Worm (Caenorhabditis elegans) whole organism, L2 larva: Measurements from ENCODE around the gene snfc-5.

ENCODE experiments used
- R02D3.7 ChIP-seq: fragments of 150-350 bp; optimal IDR thresholded peaks from 2 replicates; lab custom pipeline; 2014; ENCODE audit warnings: missing biosample characterization, missing genetic modification characterization
- Y55F3AM.14 ChIP-seq: fragments of 200-800 bp; sonication (Bioruptor generic); optimal IDR thresholded peaks from 2 replicates; lab custom pipeline; 2018; ENCODE audit warnings: mild to moderate bottlenecking, missing genetic modification characterization, missing compliant biosample characterization
- ZK546.5 ChIP-seq: sonication (generic microtip); optimal IDR thresholded peaks from 2 replicates; lab custom pipeline; 2017; ENCODE audit warnings: missing biosample characterization, missing genetic modification characterization
- alr-1 ChIP-seq: fragments of 150-350 bp; optimal IDR thresholded peaks from 2 replicates; lab custom pipeline; 2014; ENCODE audit warnings: missing biosample characterization, missing genetic modification characterization
- aly-2 ChIP-seq: fragments of 150-350 bp; optimal IDR thresholded peaks from 2 replicates; lab custom pipeline; 2014; ENCODE audit warnings: missing biosample characterization, missing genetic modification characterization
- blmp-1 ChIP-seq: sonication (generic microtip); optimal IDR thresholded peaks from 2 replicates; lab custom pipeline; 2017; ENCODE audit warnings: missing genetic modification characterization, mild to moderate bottlenecking, missing compliant biosample characterization, antibody characterized with exemption, moderate library complexity; ENCODE audit not compliant: insufficient read depth
- ceh-16 ChIP-seq: fragments of 150-350 bp; optimal IDR thresholded peaks from 2 replicates; lab custom pipeline; 2014; ENCODE audit warnings: missing biosample characterization, missing genetic modification characterization
- ceh-82 ChIP-seq: fragments of 150-350 bp; optimal IDR thresholded peaks from 2 replicates; lab custom pipeline; 2014; ENCODE audit warnings: missing biosample characterization, missing genetic modification characterization
- crh-2 ChIP-seq: sonication (generic microtip); optimal IDR thresholded peaks from 2 replicates; lab custom pipeline; 2017; ENCODE audit warnings: missing biosample characterization, missing genetic modification characterization
- dmd-4 ChIP-seq: sonication (generic microtip); optimal IDR thresholded peaks from 2 replicates; lab custom pipeline; 2017; ENCODE audit warnings: missing biosample characterization, missing genetic modification characterization
- elt-1 ChIP-seq: fragments of 150-350 bp; optimal IDR thresholded peaks from 2 replicates; lab custom pipeline; 2014; ENCODE audit warnings: missing biosample characterization, missing genetic modification characterization
- elt-3 ChIP-seq: sonication (generic microtip); optimal IDR thresholded peaks from 2 replicates; lab custom pipeline; 2017; ENCODE audit warnings: missing biosample characterization, missing genetic modification characterization
- gmeb-1 ChIP-seq: fragments of 150-350 bp; optimal IDR thresholded peaks from 2 replicates; lab custom pipeline; 2014; ENCODE audit warnings: missing biosample characterization, missing genetic modification characterization
- lin-11 ChIP-seq: fragments of 150-350 bp; sonication (generic microtip); optimal IDR thresholded peaks from 2 replicates; lab custom pipeline; 2014; ENCODE audit warnings: missing biosample characterization, missing genetic modification characterization, inconsistent platforms, mixed read lengths
- lin-13 ChIP-seq: fragments of 150-350 bp; optimal IDR thresholded peaks from 2 replicates; lab custom pipeline; 2014; ENCODE audit warnings: missing biosample characterization, missing genetic modification reagents, missing genetic modification characterization
- lin-39 ChIP-seq: fragments of 150-350 bp; optimal IDR thresholded peaks from 2 replicates; lab custom pipeline; 2014; ENCODE audit warnings: missing biosample characterization, missing genetic modification reagents, missing genetic modification characterization
- lsy-2 ChIP-seq, 2 experiments: fragments of 150-350 bp in 1 of 2; sonication (generic microtip) in 1 of 2; optimal IDR thresholded peaks; 2 replicates each; lab custom pipeline; 2014 to 2017; ENCODE audit warnings: missing biosample characterization in 2 of 2, missing genetic modification characterization in 2 of 2
- mbf-1 ChIP-seq: sonication (generic microtip); optimal IDR thresholded peaks from 2 replicates; lab custom pipeline; 2017; ENCODE audit warnings: missing biosample characterization, missing genetic modification characterization
- mdl-1 ChIP-seq, 2 experiments: fragments of 150-350 bp in 1 of 2; sonication (generic microtip) in 1 of 2; optimal IDR thresholded peaks; 2 replicates each; lab custom pipeline; 2017; ENCODE audit warnings: missing biosample characterization in 2 of 2, missing genetic modification characterization in 2 of 2
- nhr-10 ChIP-seq: sonication (generic microtip); optimal IDR thresholded peaks from 2 replicates; lab custom pipeline; 2017; ENCODE audit warnings: missing biosample characterization, missing genetic modification characterization
- nhr-11 ChIP-seq: fragments of 150-350 bp; optimal IDR thresholded peaks from 2 replicates; lab custom pipeline; 2014; ENCODE audit warnings: missing biosample characterization, missing genetic modification characterization
- nhr-21 ChIP-seq: fragments of 150-350 bp; optimal IDR thresholded peaks from 2 replicates; lab custom pipeline; 2014; ENCODE audit warnings: missing biosample characterization, missing genetic modification characterization
- nhr-23 ChIP-seq: fragments of 150-350 bp; optimal IDR thresholded peaks from 2 replicates; lab custom pipeline; 2014; ENCODE audit warnings: missing biosample characterization, missing genetic modification reagents, missing genetic modification characterization
- nhr-237 ChIP-seq: fragments of 150-350 bp; optimal IDR thresholded peaks from 2 replicates; lab custom pipeline; 2014; ENCODE audit warnings: missing biosample characterization, missing genetic modification characterization
- nhr-25 ChIP-seq: fragments of 150-350 bp; sonication (generic microtip); optimal IDR thresholded peaks from 3 replicates; lab custom pipeline; 2014; ENCODE audit warnings: missing biosample characterization, missing genetic modification characterization
- nhr-6 ChIP-seq: fragments of 150-350 bp; optimal IDR thresholded peaks from 2 replicates; lab custom pipeline; 2014; ENCODE audit warnings: missing biosample characterization, missing genetic modification characterization
- nhr-77 ChIP-seq: fragments of 150-350 bp; optimal IDR thresholded peaks from 2 replicates; lab custom pipeline; 2014; ENCODE audit warnings: missing biosample characterization, missing genetic modification characterization
- peb-1 ChIP-seq: fragments of 150-350 bp; optimal IDR thresholded peaks from 2 replicates; lab custom pipeline; 2014; ENCODE audit warnings: missing biosample characterization, missing genetic modification characterization
- skn-1 ChIP-seq: sonication (generic microtip); optimal IDR thresholded peaks from 2 replicates; lab custom pipeline; 2017; ENCODE audit warnings: missing biosample characterization, missing genetic modification characterization
- sma-3 ChIP-seq: sonication (generic microtip); optimal IDR thresholded peaks from 2 replicates; lab custom pipeline; 2016; ENCODE audit warnings: missing genetic modification reagents, missing genetic modification characterization, missing compliant biosample characterization
- sma-9 ChIP-seq, 2 experiments: fragments of 150-350 bp in 1 of 2; sonication (generic microtip) in 1 of 2; optimal IDR thresholded peaks; 2 replicates each; lab custom pipeline; 2014 to 2016; ENCODE audit warnings: missing genetic modification characterization in 2 of 2, mild to moderate bottlenecking in 1 of 2, missing biosample characterization in 1 of 2, missing compliant biosample characterization in 1 of 2, missing genetic modification reagents in 1 of 2, moderate library complexity in 1 of 2
- unc-39 ChIP-seq: fragments of 150-350 bp; optimal IDR thresholded peaks from 2 replicates; lab custom pipeline; 2014; ENCODE audit warnings: missing biosample characterization, missing genetic modification characterization
- unc-55 ChIP-seq: fragments of 150-350 bp; sonication (generic microtip); optimal IDR thresholded peaks from 3 replicates; lab custom pipeline; 2014; ENCODE audit warnings: missing biosample characterization, missing genetic modification reagents, missing genetic modification characterization
- unc-62 ChIP-seq: fragments of 150-350 bp; optimal IDR thresholded peaks from 2 replicates; lab custom pipeline; 2014; ENCODE audit warnings: missing biosample characterization, missing genetic modification reagents, missing genetic modification characterization
- ztf-11 ChIP-seq: sonication (generic microtip); optimal IDR thresholded peaks from 2 replicates; lab custom pipeline; 2017; ENCODE audit warnings: missing biosample characterization, missing genetic modification characterization

snfc-5 gene

DNA sequence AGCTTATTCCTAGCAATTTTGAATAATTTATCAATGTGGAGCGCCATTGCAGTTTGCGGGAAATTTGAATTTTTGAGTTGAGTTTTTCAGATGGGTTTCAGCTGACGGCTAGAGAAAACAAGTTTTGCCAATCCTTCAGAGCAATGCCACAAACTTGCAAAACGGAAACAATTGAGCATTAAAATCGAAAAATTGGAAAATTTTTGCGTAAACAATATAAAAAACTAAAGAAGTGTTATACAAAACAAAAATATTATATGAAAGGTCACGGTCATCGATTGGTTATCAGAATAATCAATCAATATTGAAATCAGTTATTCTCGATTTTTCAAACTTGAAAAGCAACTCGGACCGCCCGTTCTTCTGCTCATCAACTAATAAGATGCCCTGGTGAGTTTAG lies 3.4 kb upstream of the snfc-5 start, which contains the start of gene R07E5.15:
TSS of gene R07E5.15 (plus strand) at position 301 of the 400 bp plus-strand sequence.
- TF ChIP-seq lin-39 (no peak), lin-13 (GFP tag; lab: Kevin White, UChicago) (no peak), unc-55 (no peak), ZK546.5 (tag; lab: Kevin White, UChicago) (no peak), nhr-11 (no peak), crh-2 (no peak), Y55F3AM.14 (GFP tag; lab: Kevin White, UChicago) (no peak), gmeb-1 (no peak), alr-1 (tag; lab: Kevin White, UChicago) (no peak), nhr-237 (tag; lab: Kevin White, UChicago) (no peak), R02D3.7 (tag; lab: Kevin White, UChicago) (no peak), elt-1 (no peak), elt-3 (no peak), sma-3 (GFP tag; lab: Kevin White, UChicago) (no peak), nhr-25 (no peak)
- TF ChIP-seq, all 48 proteins: peak for 0

- TF ChIP-seq ceh-16 (tag; lab: Kevin White, UChicago) (no peak), elt-1 (no peak), mdl-1 (tag; optimal IDR thresholded peaks at IDR 0.05; lab: Kevin White, UChicago) (no peak), nhr-23 (tag; lab: Kevin White, UChicago) (no peak), lin-13 (GFP tag; lab: Kevin White, UChicago) (no peak), nhr-21 (no peak), peb-1 (tag; lab: Kevin White, UChicago) (no peak), crh-2 (no peak), alr-1 (tag; lab: Kevin White, UChicago) (no peak), dmd-4 (tag; lab: Kevin White, UChicago) (no peak)
Measured at ce11 chrIII:4405986-4406385, 1.4 kb downstream of the snfc-5 start, which contains the start of gene rnp-4. Gene rnp-4, plus strand, starts transcription at chrIII:4406286.

- TF ChIP-seq mbf-1 (no peak), sma-9 (GFP tag; optimal IDR thresholded peaks at IDR 0.05; lab: Kevin White, UChicago) (no peak), sma-9 (tag; optimal IDR thresholded peaks at IDR 0.05; lab: Kevin White, UChicago) (no peak), unc-39 (tag; lab: Kevin White, UChicago) (no peak), ztf-11 (tag; lab: Kevin White, UChicago) (no peak), unc-55 (no peak), nhr-23 (tag; lab: Kevin White, UChicago) (no peak), unc-62 (GFP tag; lab: Kevin White, UChicago) (no peak), mdl-1 (tag; optimal IDR thresholded peaks at IDR 0.05; lab: Kevin White, UChicago) (no peak), Y55F3AM.14 (GFP tag; lab: Kevin White, UChicago) (no peak), aly-2 (tag; lab: Kevin White, UChicago) (no peak), elt-3 (no peak), R02D3.7 (tag; lab: Kevin White, UChicago) (no peak), lin-13 (GFP tag; lab: Kevin White, UChicago) (no peak), lin-39 (no peak), lsy-2 (tag; optimal IDR thresholded peaks at IDR 0.05; lab: Kevin White, UChicago) (no peak), gmeb-1 (no peak), lin-11 (tag; lab: Kevin White, UChicago) (no peak), nhr-21 (no peak), ZK546.5 (tag; lab: Kevin White, UChicago) (no peak), nhr-11 (no peak)
Measured at ce11 chrIII:4407144-4407543, 2.6 kb downstream of the snfc-5 start, which contains the start of gene prdx-3. Gene prdx-3, plus strand, starts transcription at chrIII:4407444.

- TF ChIP-seq sma-9 (GFP tag; optimal IDR thresholded peaks at IDR 0.05; lab: Kevin White, UChicago) (no peak), sma-9 (tag; optimal IDR thresholded peaks at IDR 0.05; lab: Kevin White, UChicago) (no peak), nhr-11 (no peak), nhr-21 (no peak), lsy-2 (tag; optimal IDR thresholded peaks at IDR 0.05; lab: Kevin White, UChicago) (no peak), skn-1 (tag; lab: Kevin White, UChicago) (no peak), lin-39 (no peak), nhr-10 (tag; lab: Kevin White, UChicago) (no peak), elt-3 (no peak), ztf-11 (tag; lab: Kevin White, UChicago) (no peak), elt-1 (no peak), blmp-1 (tag; lab: Kevin White, UChicago) (no peak), peb-1 (tag; lab: Kevin White, UChicago) (no peak), ceh-82 (tag; lab: Kevin White, UChicago) (no peak), nhr-237 (tag; lab: Kevin White, UChicago) (no peak), nhr-6 (tag; lab: Kevin White, UChicago) (no peak), nhr-77 (tag; lab: Kevin White, UChicago) (no peak)
Measured at ce11 chrIII:4408251-4408650, 3.7 kb downstream of the snfc-5 start, which contains the start of gene gpch-1. Gene gpch-1, plus strand, starts transcription at chrIII:4408551.
